Worm (Caenorhabditis elegans) whole organism, young adult: ENCODE results near the gene F09G8.10.
A peak's percentile ranks its signal among the peaks of the same experiment; 100 is the strongest.

ENCODE experiments used
- B0019.2 ChIP-seq: fragments of 200-800 bp; sonication (Bioruptor generic); conservative IDR thresholded peaks from 2 replicates; pipeline ENCODE4 v1.3.6; 2022; ENCODE audit warnings: missing genetic modification reagents, missing genetic modification characterization, missing compliant biosample characterization
- B0336.3 ChIP-seq: fragments of 200-800 bp; sonication (Bioruptor generic); IDR thresholded peaks from 2 replicates; pipeline ENCODE4 v1.3.6; 2022; ENCODE audit warnings: missing genetic modification characterization, missing compliant biosample characterization
- C06A6.2 ChIP-seq: fragments of 200-800 bp; sonication (Bioruptor generic); conservative IDR thresholded peaks from 2 replicates; pipeline ENCODE4 v1.3.6; 2022; ENCODE audit warnings: missing genetic modification characterization, missing compliant biosample characterization
- F33H1.4 ChIP-seq: fragments of 200-800 bp; sonication (Bioruptor generic); IDR thresholded peaks from 2 replicates; pipeline ENCODE4 v1.3.6; 2022; ENCODE audit warnings: missing genetic modification reagents, missing genetic modification characterization, missing compliant biosample characterization
- F37B4.10 ChIP-seq: fragments of 200-800 bp; sonication (Bioruptor generic); IDR thresholded peaks from 2 replicates; pipeline ENCODE4 v1.3.6; 2022; ENCODE audit warnings: missing genetic modification characterization, missing compliant biosample characterization
- F39B2.1 ChIP-seq: fragments of 200-800 bp; sonication (Bioruptor generic); IDR thresholded peaks from 2 replicates; pipeline ENCODE4 v1.3.6; 2022; ENCODE audit warnings: missing genetic modification reagents, missing genetic modification characterization, missing compliant biosample characterization
- F49E8.2 ChIP-seq: sonication (generic microtip); optimal IDR thresholded peaks from 3 replicates; lab custom pipeline; 2017; ENCODE audit warnings: missing genetic modification characterization, mild to moderate bottlenecking, missing compliant biosample characterization, antibody characterized with exemption, moderate library complexity; ENCODE audit not compliant: insufficient read depth
- F55B11.4 ChIP-seq: sonication (generic microtip); optimal IDR thresholded peaks from 2 replicates; lab custom pipeline; 2016; ENCODE audit warnings: missing compliant biosample characterization, missing genetic modification characterization, borderline replicate concordance; ENCODE audit not compliant: insufficient read depth
- K11D2.4 ChIP-seq: fragments of 200-800 bp; sonication (Bioruptor generic); IDR thresholded peaks from 2 replicates; pipeline ENCODE4 v1.3.6; 2022; ENCODE audit warnings: missing genetic modification reagents, missing genetic modification characterization, missing compliant biosample characterization
- K12H6.12 ChIP-seq: fragments of 200-800 bp; sonication (Bioruptor generic); optimal IDR thresholded peaks from 2 replicates; lab custom pipeline; 2018; ENCODE audit warnings: mild to moderate bottlenecking, missing genetic modification characterization, missing compliant biosample characterization
- T07F8.4 ChIP-seq: sonication (generic microtip); optimal IDR thresholded peaks from 2 replicates; lab custom pipeline; 2016; ENCODE audit warnings: mild to moderate bottlenecking, missing genetic modification characterization, moderate library complexity, missing compliant biosample characterization
- T26A5.8 ChIP-seq: sonication (generic microtip); optimal IDR thresholded peaks from 2 replicates; lab custom pipeline; 2016; ENCODE audit warnings: missing genetic modification characterization, missing compliant biosample characterization
- ama-1 ChIP-seq, 3 experiments: fragments of 150-350 bp in 1 of 3; sonication (generic microtip) in 2 of 3; optimal IDR thresholded peaks; 2 replicates each; lab custom pipeline; 2014 to 2018; ENCODE audit warnings: missing biosample characterization in 2 of 3, missing genetic modification characterization in 2 of 3, missing genetic modification reagents in 2 of 3
- attf-5 ChIP-seq: fragments of 200-800 bp; sonication (Bioruptor generic); optimal IDR thresholded peaks from 2 replicates; lab custom pipeline; 2018; ENCODE audit warnings: mild to moderate bottlenecking, missing genetic modification characterization, missing compliant biosample characterization
- bed-1 ChIP-seq: fragments of 200-800 bp; sonication (Bioruptor generic); IDR thresholded peaks from 2 replicates; pipeline ENCODE4 v1.3.6; 2022; ENCODE audit warnings: missing genetic modification reagents, missing genetic modification characterization, missing compliant biosample characterization
- ccch-3 ChIP-seq: fragments of 200-800 bp; sonication (Bioruptor generic); optimal IDR thresholded peaks from 2 replicates; lab custom pipeline; 2018; ENCODE audit warnings: mild to moderate bottlenecking, missing genetic modification characterization, missing compliant biosample characterization
- cebp-1 ChIP-seq, 2 experiments: fragments of 200-800 bp in 1 of 2; sonication (Bioruptor generic) in 1 of 2; sonication (generic microtip) in 1 of 2; IDR thresholded peaks in 1 of 2; optimal IDR thresholded peaks in 1 of 2; 2 replicates each; pipeline versions ENCODE4 v1.3.6 to Lab custom; 2017 to 2022; ENCODE audit warnings: missing compliant biosample characterization in 2 of 2, missing genetic modification characterization in 2 of 2, mild to moderate bottlenecking in 1 of 2, missing genetic modification reagents in 1 of 2, moderate library complexity in 1 of 2
- ceh-27 ChIP-seq: fragments of 200-800 bp; sonication (Bioruptor generic); optimal IDR thresholded peaks from 2 replicates; lab custom pipeline; 2018; ENCODE audit warnings: mild to moderate bottlenecking, missing genetic modification characterization, moderate library complexity, missing compliant biosample characterization
- ceh-79 ChIP-seq: sonication (generic microtip); optimal IDR thresholded peaks from 2 replicates; lab custom pipeline; 2017; ENCODE audit warnings: mild to moderate bottlenecking, missing genetic modification characterization, missing compliant biosample characterization
- chd-7 ChIP-seq: sonication (generic microtip); optimal IDR thresholded peaks from 2 replicates; lab custom pipeline; 2016; ENCODE audit warnings: mild to moderate bottlenecking, missing genetic modification characterization, moderate library complexity, missing compliant biosample characterization
- dpff-1 ChIP-seq: sonication (generic microtip); optimal IDR thresholded peaks from 2 replicates; lab custom pipeline; 2017; ENCODE audit warnings: mild to moderate bottlenecking, missing genetic modification characterization, missing compliant biosample characterization
- dpl-1 ChIP-seq: fragments of 150-350 bp; optimal IDR thresholded peaks from 2 replicates; lab custom pipeline; 2014; ENCODE audit warnings: missing biosample characterization, missing genetic modification reagents, missing genetic modification characterization
- efl-1 ChIP-seq: fragments of 150-350 bp; optimal IDR thresholded peaks from 2 replicates; lab custom pipeline; 2014; ENCODE audit warnings: missing biosample characterization, missing genetic modification reagents, missing genetic modification characterization
- egl-18 ChIP-seq: fragments of 200-800 bp; sonication (Bioruptor generic); IDR thresholded peaks from 2 replicates; pipeline ENCODE4 v1.3.6; 2022; ENCODE audit warnings: missing genetic modification reagents, missing genetic modification characterization, missing compliant biosample characterization
- egrh-3 ChIP-seq: fragments of 200-800 bp; sonication (Bioruptor generic); IDR thresholded peaks from 2 replicates; pipeline ENCODE4 v1.3.6; 2022; ENCODE audit warnings: missing genetic modification reagents, missing genetic modification characterization, missing compliant biosample characterization
- gei-17 ChIP-seq: fragments of 200-800 bp; sonication (Bioruptor generic); optimal IDR thresholded peaks from 2 replicates; lab custom pipeline; 2018; ENCODE audit warnings: mild to moderate bottlenecking, missing genetic modification characterization, missing compliant biosample characterization
- hlh-12 ChIP-seq: sonication (generic microtip); optimal IDR thresholded peaks from 2 replicates; lab custom pipeline; 2016; ENCODE audit warnings: missing genetic modification characterization, missing compliant biosample characterization
- hmg-20 ChIP-seq: fragments of 200-800 bp; sonication (Bioruptor generic); IDR thresholded peaks from 2 replicates; pipeline ENCODE4 v1.3.6; 2022; ENCODE audit warnings: missing genetic modification reagents, missing genetic modification characterization, missing compliant biosample characterization
- let-607 ChIP-seq, 2 experiments: fragments of 200-800 bp in 1 of 2; sonication (Bioruptor generic) in 1 of 2; sonication (generic microtip) in 1 of 2; optimal IDR thresholded peaks; 2 replicates each; lab custom pipeline; 2016 to 2018; ENCODE audit warnings: mild to moderate bottlenecking in 2 of 2, missing compliant biosample characterization in 2 of 2, missing genetic modification characterization in 2 of 2, moderate library complexity in 2 of 2, missing genotype in 1 of 2
- lin-40 ChIP-seq: sonication (generic microtip); optimal IDR thresholded peaks from 2 replicates; lab custom pipeline; 2016; ENCODE audit warnings: missing genetic modification characterization, mild to moderate bottlenecking, missing compliant biosample characterization, missing genotype, missing genetic modification reagents
- madf-10 ChIP-seq: sonication (generic microtip); optimal IDR thresholded peaks from 2 replicates; lab custom pipeline; 2016; ENCODE audit warnings: mild to moderate bottlenecking, missing genetic modification characterization, missing compliant biosample characterization
- mcd-1 ChIP-seq: fragments of 200-800 bp; sonication (Bioruptor generic); IDR thresholded peaks from 2 replicates; pipeline ENCODE4 v1.3.6; 2022; ENCODE audit warnings: missing genetic modification reagents, missing genetic modification characterization, missing compliant biosample characterization
- mel-28 ChIP-seq: sonication (generic microtip); optimal IDR thresholded peaks from 2 replicates; lab custom pipeline; 2016; ENCODE audit warnings: borderline replicate concordance, mild to moderate bottlenecking, missing genetic modification characterization, missing compliant biosample characterization
- nhr-120 ChIP-seq: fragments of 200-800 bp; sonication (Bioruptor generic); IDR thresholded peaks from 2 replicates; pipeline ENCODE4 v1.3.6; 2022; ENCODE audit warnings: missing genetic modification characterization, missing compliant biosample characterization
- nhr-90 ChIP-seq: sonication (generic microtip); optimal IDR thresholded peaks from 2 replicates; lab custom pipeline; 2016; ENCODE audit warnings: missing genotype, mild to moderate bottlenecking, missing genetic modification characterization, missing compliant biosample characterization
- rcor-1 ChIP-seq: fragments of 200-800 bp; sonication (Bioruptor generic); IDR thresholded peaks from 2 replicates; pipeline ENCODE4 v1.3.6; 2022; ENCODE audit warnings: missing genetic modification reagents, missing genetic modification characterization, missing compliant biosample characterization
- snpc-1.1 ChIP-seq: sonication (generic microtip); optimal IDR thresholded peaks from 2 replicates; lab custom pipeline; 2017; ENCODE audit warnings: missing genetic modification characterization, mild to moderate bottlenecking, missing compliant biosample characterization, antibody characterized with exemption, moderate library complexity, missing genotype, missing genetic modification reagents; ENCODE audit not compliant: insufficient read depth
- snpc-3.4 ChIP-seq: sonication (generic microtip); optimal IDR thresholded peaks from 2 replicates; lab custom pipeline; 2017; ENCODE audit warnings: missing genetic modification characterization, mild to moderate bottlenecking, missing compliant biosample characterization, antibody characterized with exemption, moderate library complexity, missing genotype, missing genetic modification reagents
- snpc-4 ChIP-seq, 5 experiments: fragments of 150-350 bp in 1 of 5; sonication (generic microtip) in 4 of 5; optimal IDR thresholded peaks; 2 replicates each; lab custom pipeline; 2014 to 2018; ENCODE audit warnings: missing genetic modification characterization in 5 of 5, missing biosample characterization in 3 of 5, antibody characterized with exemption in 2 of 5, mild to moderate bottlenecking in 2 of 5, missing compliant biosample characterization in 2 of 5, missing genotype in 2 of 5, moderate library complexity in 2 of 5, missing genetic modification reagents in 1 of 5
- zim-3 ChIP-seq: sonication (generic microtip); optimal IDR thresholded peaks from 2 replicates; lab custom pipeline; 2017; ENCODE audit warnings: mild to moderate bottlenecking, missing genetic modification characterization, moderate library complexity, missing compliant biosample characterization
- ztf-18 ChIP-seq: sonication (generic microtip); optimal IDR thresholded peaks from 2 replicates; lab custom pipeline; 2016; ENCODE audit warnings: missing genotype, mild to moderate bottlenecking, missing genetic modification characterization, missing compliant biosample characterization

F09G8.10 gene

ce11 chrIII:8262599-8262998, 9.4 kb downstream of the F09G8.10 start (continued):
- TF ChIP-seq ztf-18 (tag; lab: Kevin White, UChicago), result no peak
- peak; percentile 97 for TF ChIP-seq egrh-3
- TF ChIP-seq mcd-1 (GFP tag; lab: Robert Waterston, UW), result peak; percentile 27; the same call in 1 of the 2 replicates
- no peak for TF ChIP-seq snpc-4 (GFP tag; optimal IDR thresholded peaks at IDR 0.05; lab: Kevin White, UChicago)
- no peak for TF ChIP-seq snpc-4 (tag; optimal IDR thresholded peaks at IDR 0.05; lab: Kevin White, UChicago)
- no peak for TF ChIP-seq snpc-3.4 (tag; lab: Kevin White, UChicago)
- TF ChIP-seq F37B4.10 (GFP tag; lab: Robert Waterston, UW), result no peak

ce11 chrIII:8258045-8258444, 13.9 kb downstream of the F09G8.10 start, which contains the start of gene ncr-2:
TSS of gene ncr-2 (plus strand) at chrIII:8258345.
- no peak for TF ChIP-seq K12H6.12 (tag; lab: Kevin White, UChicago)
- no peak for TF ChIP-seq zim-3 (tag; lab: Kevin White, UChicago)
- no peak for TF ChIP-seq B0336.3 (GFP tag; lab: Robert Waterston, UW)
- TF ChIP-seq hlh-12, result no peak
- TF ChIP-seq snpc-1.1 (tag; lab: Kevin White, UChicago), result no peak
- TF ChIP-seq hmg-20 (GFP tag; lab: Robert Waterston, UW), result no peak
- no peak for TF ChIP-seq lin-40 (tag; lab: Kevin White, UChicago)
- TF ChIP-seq let-607 (tag; optimal IDR thresholded peaks at IDR 0.05; lab: Kevin White, UChicago), result no peak
- TF ChIP-seq nhr-90 (tag; lab: Kevin White, UChicago), result no peak
- TF ChIP-seq ceh-79 (tag; lab: Kevin White, UChicago), result no peak
- TF ChIP-seq egl-18 (GFP tag; lab: Robert Waterston, UW), result no peak
- TF ChIP-seq nhr-120 (GFP tag; lab: Robert Waterston, UW), result no peak

ce11 chrIII:8254938-8255337, 17.0 kb downstream of the F09G8.10 start, which contains the start of gene F09G8.5:
TSS of gene F09G8.5 (plus strand) at chrIII:8254975.
- TF ChIP-seq ztf-18 (tag; lab: Kevin White, UChicago) (no peak), K11D2.4 (GFP tag; lab: Robert Waterston, UW) (no peak), F39B2.1 (GFP tag; lab: Robert Waterston, UW) (no peak), T26A5.8 (tag; lab: Kevin White, UChicago) (no peak), snpc-1.1 (tag; lab: Kevin White, UChicago) (no peak), K12H6.12 (tag; lab: Kevin White, UChicago) (no peak), C06A6.2 (GFP tag; lab: Robert Waterston, UW) (no peak), dpff-1 (no peak), F49E8.2 (tag; lab: Kevin White, UChicago) (no peak), ccch-3 (no peak), B0019.2 (GFP tag; lab: Robert Waterston, UW) (no peak)

- TF ChIP-seq ceh-27 (peak; percentile 30), chd-7 (no peak), dpl-1 (GFP tag; lab: Kevin White, UChicago) (peak; percentile 79), attf-5 (GFP tag; lab: Kevin White, UChicago) (peak; percentile 59), T07F8.4 (tag; lab: Kevin White, UChicago) (no peak), efl-1 (GFP tag; lab: Kevin White, UChicago) (peak; percentile 90), F37B4.10 (GFP tag; lab: Robert Waterston, UW) (no peak), rcor-1 (peak; percentile 45; the same call in 1 of the 2 replicates), madf-10 (tag; lab: Kevin White, UChicago) (peak; percentile 4), gei-17 (GFP tag; lab: Kevin White, UChicago) (no peak), cebp-1 (GFP tag; IDR thresholded peaks at IDR 0.05; lab: Robert Waterston, UW) (no peak), cebp-1 (tag; optimal IDR thresholded peaks at IDR 0.05; lab: Kevin White, UChicago) (no peak), F33H1.4 (GFP tag; lab: Robert Waterston, UW) (peak; percentile 44), F55B11.4 (no peak), bed-1 (GFP tag; lab: Robert Waterston, UW) (no peak), mel-28 (tag; lab: Kevin White, UChicago) (no peak), ama-1 (optimal IDR thresholded peaks at IDR 0.05; lab: Kevin White, UChicago) (no peak), ama-1 (GFP tag; optimal IDR thresholded peaks at IDR 0.05; lab: Kevin White, UChicago) (no peak)
Observed at ce11 chrIII:8250007-8250683, 21.8 kb downstream of the F09G8.10 start, which contains the start of gene knl-1. TSS of gene knl-1 (plus strand) at chrIII:8250632.
